Worm (Caenorhabditis elegans) whole organism, mixed stage, embryonic: Measurements from ENCODE around the gene srt-11.

Experiments
- elt-3 ChIP-seq: fragments of 150-350 bp; optimal IDR thresholded peaks from 2 replicates; lab custom pipeline; 2014; ENCODE audit warnings: missing biosample characterization, missing genetic modification characterization
- lin-13 ChIP-seq: fragments of 150-350 bp; optimal IDR thresholded peaks from 2 replicates; lab custom pipeline; 2014; ENCODE audit warnings: missing biosample characterization, missing genetic modification characterization
- lsy-2 ChIP-seq: fragments of 150-350 bp; optimal IDR thresholded peaks from 2 replicates; lab custom pipeline; 2014; ENCODE audit warnings: missing biosample characterization, missing genetic modification characterization
- mls-2 ChIP-seq: sonication (generic microtip); optimal IDR thresholded peaks from 2 replicates; lab custom pipeline; 2016; ENCODE audit warnings: mild to moderate bottlenecking, missing genetic modification characterization, moderate library complexity, missing compliant biosample characterization
- nhr-12 ChIP-seq: fragments of 150-350 bp; optimal IDR thresholded peaks from 2 replicates; lab custom pipeline; 2014; ENCODE audit warnings: missing biosample characterization, missing genetic modification characterization
- nhr-237 ChIP-seq: fragments of 150-350 bp; optimal IDR thresholded peaks from 2 replicates; lab custom pipeline; 2014; ENCODE audit warnings: missing biosample characterization, missing genetic modification characterization
- nhr-76 ChIP-seq: sonication (generic microtip); optimal IDR thresholded peaks from 2 replicates; lab custom pipeline; 2017; ENCODE audit warnings: missing biosample characterization, missing genetic modification characterization
- sptf-1 ChIP-seq: sonication (generic microtip); optimal IDR thresholded peaks from 2 replicates; lab custom pipeline; 2017; ENCODE audit warnings: mild to moderate bottlenecking, missing genetic modification characterization, moderate library complexity, missing compliant biosample characterization
- tbx-8 ChIP-seq: fragments of 200-800 bp; sonication (Bioruptor generic); optimal IDR thresholded peaks from 2 replicates; lab custom pipeline; 2018; ENCODE audit warnings: mild to moderate bottlenecking, missing genetic modification characterization, moderate library complexity, missing compliant biosample characterization
- unc-62 ChIP-seq: fragments of 150-350 bp; optimal IDR thresholded peaks from 2 replicates; lab custom pipeline; 2014; ENCODE audit warnings: missing biosample characterization, missing genetic modification reagents, missing genetic modification characterization
- zip-8 ChIP-seq: fragments of 150-350 bp; optimal IDR thresholded peaks from 2 replicates; lab custom pipeline; 2014; ENCODE audit warnings: missing biosample characterization, missing genetic modification characterization

ce11 chrII:14811472-14811871, 5.7 kb downstream of the srt-11 start:
- TF ChIP-seq sptf-1 (tag; lab: Kevin White, UChicago): no peak
- no peak for TF ChIP-seq lin-13 (tag; lab: Kevin White, UChicago)
- no peak for TF ChIP-seq mls-2 (tag; lab: Kevin White, UChicago)
- TF ChIP-seq nhr-12: no peak
- TF ChIP-seq elt-3 (tag; lab: Kevin White, UChicago): no peak
- TF ChIP-seq lsy-2 (tag; lab: Kevin White, UChicago): no peak
- TF ChIP-seq tbx-8 (GFP tag; lab: Kevin White, UChicago): no peak
- no peak for TF ChIP-seq nhr-76 (tag; lab: Kevin White, UChicago)
- no peak for TF ChIP-seq unc-62 (GFP tag; lab: Kevin White, UChicago)
- TF ChIP-seq nhr-237 (tag; lab: Kevin White, UChicago): no peak
- TF ChIP-seq zip-8 (tag; lab: Kevin White, UChicago): no peak
